Worm (Caenorhabditis elegans): ENCODE measurements around the gene prx-10.

Gene prx-10

ce11 chrIII:5234312-5234711 lies 1.9 kb upstream of the prx-10 start, which contains the start of gene mrps-26:
mrps-26 (plus strand) TSS chrIII:5234612.
- TF ChIP-seq scrt-1 (GFP tag; IDR thresholded peaks at IDR 0.05) (no peak), B0310.2 (tag; optimal IDR thresholded peaks at IDR 0.05) (no peak), tbx-11 (GFP tag; IDR thresholded peaks at IDR 0.05) (no peak), F13C5.2 (tag; optimal IDR thresholded peaks at IDR 0.05) (no peak), hnd-1 (tag; optimal IDR thresholded peaks at IDR 0.05) (no peak)

ce11 chrIII:5241854-5242253 lies 5.7 kb downstream of the prx-10 start:
- no peak for TF ChIP-seq tbx-37 (GFP tag; conservative IDR thresholded peaks at IDR 0.05)
- TF ChIP-seq flt-1 (GFP tag; IDR thresholded peaks at IDR 0.05) = no peak
- TF ChIP-seq ceh-13 (GFP tag; optimal IDR thresholded peaks at IDR 0.05) = no peak
- no peak for TF ChIP-seq ets-7 (tag; optimal IDR thresholded peaks at IDR 0.05)
- no peak for TF ChIP-seq pes-1 (GFP tag; IDR thresholded peaks at IDR 0.05)
- no peak for TF ChIP-seq hnd-1 (tag; optimal IDR thresholded peaks at IDR 0.05)
- TF ChIP-seq B0310.2 (tag; optimal IDR thresholded peaks at IDR 0.05) = no peak
- TF ChIP-seq sea-1 (GFP tag; conservative IDR thresholded peaks at IDR 0.05) = no peak
- TF ChIP-seq tra-4 (tag; optimal IDR thresholded peaks at IDR 0.05) = no peak
- TF ChIP-seq scrt-1 (GFP tag; IDR thresholded peaks at IDR 0.05) = no peak
- TF ChIP-seq ceh-36 (tag; optimal IDR thresholded peaks at IDR 0.05) = no peak
- no peak for TF ChIP-seq tbx-11 (GFP tag; IDR thresholded peaks at IDR 0.05)
- no peak for TF ChIP-seq hmbx-1 (tag; optimal IDR thresholded peaks at IDR 0.05)
- TF ChIP-seq ama-1 (optimal IDR thresholded peaks at IDR 0.05) = no peak
- no peak for TF ChIP-seq hmg-4 (GFP tag; optimal IDR thresholded peaks at IDR 0.05)
- no peak for TF ChIP-seq F13C5.2 (tag; optimal IDR thresholded peaks at IDR 0.05)
- no peak for TF ChIP-seq aly-1 (tag; optimal IDR thresholded peaks at IDR 0.05)

ce11 chrIII:5244539-5244938 lies 8.3 kb downstream of the prx-10 start, which contains the start of gene cnd-1:
cnd-1 (minus strand) TSS chrIII:5244639.
- no peak for TF ChIP-seq hmg-4 (GFP tag; optimal IDR thresholded peaks at IDR 0.05)
- no peak for TF ChIP-seq tbx-37 (GFP tag; conservative IDR thresholded peaks at IDR 0.05)
- TF ChIP-seq aly-1 (tag; optimal IDR thresholded peaks at IDR 0.05) = no peak
- TF ChIP-seq scrt-1 (GFP tag; IDR thresholded peaks at IDR 0.05) = no peak
- no peak for TF ChIP-seq hmbx-1 (tag; optimal IDR thresholded peaks at IDR 0.05)
- no peak for TF ChIP-seq tbx-11 (GFP tag; IDR thresholded peaks at IDR 0.05)
- no peak for TF ChIP-seq B0310.2 (tag; optimal IDR thresholded peaks at IDR 0.05)
- TF ChIP-seq ceh-36 (tag; optimal IDR thresholded peaks at IDR 0.05) = no peak
- TF ChIP-seq ets-7 (tag; optimal IDR thresholded peaks at IDR 0.05) = no peak
- no peak for TF ChIP-seq ceh-13 (GFP tag; optimal IDR thresholded peaks at IDR 0.05)
- no peak for TF ChIP-seq F13C5.2 (tag; optimal IDR thresholded peaks at IDR 0.05)
- no peak for TF ChIP-seq flt-1 (GFP tag; IDR thresholded peaks at IDR 0.05)
- TF ChIP-seq tra-4 (tag; optimal IDR thresholded peaks at IDR 0.05) = no peak
- no peak for TF ChIP-seq pes-1 (GFP tag; IDR thresholded peaks at IDR 0.05)
- TF ChIP-seq ama-1 (optimal IDR thresholded peaks at IDR 0.05) = no peak
- no peak for TF ChIP-seq sea-1 (GFP tag; conservative IDR thresholded peaks at IDR 0.05)
- no peak for TF ChIP-seq hnd-1 (tag; optimal IDR thresholded peaks at IDR 0.05)

- TF ChIP-seq hnd-1 (tag; optimal IDR thresholded peaks at IDR 0.05) (no peak), ama-1 (optimal IDR thresholded peaks at IDR 0.05) (no peak), pes-1 (GFP tag; IDR thresholded peaks at IDR 0.05) (no peak), tra-4 (tag; optimal IDR thresholded peaks at IDR 0.05) (no peak)
Observed at ce11 chrIII:5245067-5245466, 8.9 kb downstream of the prx-10 start.

- TF ChIP-seq F13C5.2 (tag; optimal IDR thresholded peaks at IDR 0.05) = no peak
- TF ChIP-seq ceh-36 (tag; optimal IDR thresholded peaks at IDR 0.05) = peak; percentile 67
- TF ChIP-seq tbx-11 (GFP tag; IDR thresholded peaks at IDR 0.05) = no peak
Observed at ce11 chrIII:5248706-5249105, 12.5 kb downstream of the prx-10 start.

- TF ChIP-seq sea-1 (GFP tag; conservative IDR thresholded peaks at IDR 0.05) = no peak
Observed at ce11 chrIII:5254108-5254507, 17.9 kb downstream of the prx-10 start, which contains the start of the genes sumv-1 and gop-1. sumv-1 (minus strand) TSS chrIII:5254187. gop-1 (plus strand) TSS chrIII:5254438.

- TF ChIP-seq aly-1 (tag; optimal IDR thresholded peaks at IDR 0.05) (no peak), hmg-4 (GFP tag; optimal IDR thresholded peaks at IDR 0.05) (no peak), ceh-13 (GFP tag; optimal IDR thresholded peaks at IDR 0.05) (no peak), ama-1 (optimal IDR thresholded peaks at IDR 0.05) (no peak), ceh-36 (tag; optimal IDR thresholded peaks at IDR 0.05) (no peak), tbx-37 (GFP tag; conservative IDR thresholded peaks at IDR 0.05) (no peak)
Observed at ce11 chrIII:5258918-5259317, 22.7 kb downstream of the prx-10 start, which contains the start of gene gop-2. gop-2 (plus strand) TSS chrIII:5259023.

ce11 chrIII:5260394-5260793 lies 24.2 kb downstream of the prx-10 start, which contains the start of gene gop-3:
gop-3 (plus strand) TSS chrIII:5260694.
- TF ChIP-seq hnd-1 (tag; optimal IDR thresholded peaks at IDR 0.05) = no peak

- TF ChIP-seq tbx-37 (GFP tag; conservative IDR thresholded peaks at IDR 0.05) = no peak
- TF ChIP-seq ceh-36 (tag; optimal IDR thresholded peaks at IDR 0.05) = no peak
- no peak for TF ChIP-seq ama-1 (optimal IDR thresholded peaks at IDR 0.05)
- no peak for TF ChIP-seq B0310.2 (tag; optimal IDR thresholded peaks at IDR 0.05)
- no peak for TF ChIP-seq tra-4 (tag; optimal IDR thresholded peaks at IDR 0.05)
- no peak for TF ChIP-seq hmg-4 (GFP tag; optimal IDR thresholded peaks at IDR 0.05)
- no peak for TF ChIP-seq F13C5.2 (tag; optimal IDR thresholded peaks at IDR 0.05)
- no peak for TF ChIP-seq ceh-13 (GFP tag; optimal IDR thresholded peaks at IDR 0.05)
- TF ChIP-seq hmbx-1 (tag; optimal IDR thresholded peaks at IDR 0.05) = no peak
- no peak for TF ChIP-seq ets-7 (tag; optimal IDR thresholded peaks at IDR 0.05)
- TF ChIP-seq hnd-1 (tag; optimal IDR thresholded peaks at IDR 0.05) = no peak
- TF ChIP-seq scrt-1 (GFP tag; IDR thresholded peaks at IDR 0.05) = no peak
- TF ChIP-seq sea-1 (GFP tag; conservative IDR thresholded peaks at IDR 0.05) = no peak
- TF ChIP-seq tbx-11 (GFP tag; IDR thresholded peaks at IDR 0.05) = no peak
- no peak for TF ChIP-seq pes-1 (GFP tag; IDR thresholded peaks at IDR 0.05)
- TF ChIP-seq flt-1 (GFP tag; IDR thresholded peaks at IDR 0.05) = no peak
- no peak for TF ChIP-seq aly-1 (tag; optimal IDR thresholded peaks at IDR 0.05)
Observed at ce11 chrIII:5263299-5263993, 27.2 kb downstream of the prx-10 start, which contains the start of the genes C34E10.9 and hap-1. C34E10.9 (minus strand) TSS chrIII:5263399. hap-1 (plus strand) TSS chrIII:5263943.
